Worm (Caenorhabditis elegans) whole organism, early embryonic: ENCODE measurements around the gene dsl-2.

Experiments used
- aly-1 ChIP-seq: sonication (generic microtip); optimal IDR thresholded peaks from 2 replicates; lab custom pipeline; 2016; ENCODE audit warnings: missing genetic modification characterization, missing compliant biosample characterization
- ama-1 ChIP-seq: fragments of 150-350 bp; optimal IDR thresholded peaks from 2 replicates; lab custom pipeline; 2014
- ceh-13 ChIP-seq: fragments of 200-800 bp; sonication (Bioruptor generic); optimal IDR thresholded peaks from 2 replicates; lab custom pipeline; 2018; ENCODE audit warnings: mild to moderate bottlenecking, missing genetic modification characterization, missing compliant biosample characterization

DNA sequence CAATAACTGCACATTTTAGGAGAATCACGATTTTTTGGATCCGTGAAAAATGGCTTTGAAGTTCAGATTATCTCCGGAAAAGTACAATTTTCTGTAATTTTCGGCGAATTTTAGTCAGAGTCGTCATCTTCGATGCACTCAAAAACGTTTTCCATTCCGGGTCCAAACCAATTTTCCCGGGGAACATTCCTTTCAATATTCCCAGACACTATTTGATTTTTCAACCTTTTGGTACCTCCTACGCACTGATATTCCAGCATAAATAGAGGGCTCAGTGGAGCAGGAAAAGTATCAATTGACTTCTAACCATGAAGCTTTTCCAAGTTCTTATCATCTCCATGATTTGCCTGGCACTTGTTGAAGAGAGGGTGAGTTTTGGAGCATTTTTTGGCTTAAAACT is 26.8 kb upstream of the dsl-2 start, which contains the start of gene W09G12.6:
- no peak for TF ChIP-seq ceh-13
- TF ChIP-seq ama-1 = no peak
- no peak for TF ChIP-seq aly-1 (tag; lab: Kevin White, UChicago)
